Worm (Caenorhabditis elegans) whole organism, late embryonic: Measurements from ENCODE around the gene rcq-5.

Source experiments
- C08G9.2 ChIP-seq: sonication (generic microtip); optimal IDR thresholded peaks from 2 replicates; lab custom pipeline; 2016; ENCODE audit warnings: mild to moderate bottlenecking, missing genetic modification characterization, moderate library complexity, missing compliant biosample characterization
- C38D4.7 ChIP-seq: fragments of 200-800 bp; sonication (Bioruptor generic); optimal IDR thresholded peaks from 2 replicates; lab custom pipeline; 2018; ENCODE audit warnings: mild to moderate bottlenecking, missing genetic modification characterization, moderate library complexity, missing compliant biosample characterization
- Y22D7AL.16 ChIP-seq: sonication (generic microtip); optimal IDR thresholded peaks from 2 replicates; lab custom pipeline; 2016; ENCODE audit warnings: missing genetic modification characterization, missing compliant biosample characterization
- ama-1 ChIP-seq: fragments of 150-350 bp; optimal IDR thresholded peaks from 2 replicates; lab custom pipeline; 2014
- ceh-14 ChIP-seq: sonication (generic microtip); optimal IDR thresholded peaks from 2 replicates; lab custom pipeline; 2016; ENCODE audit warnings: missing genotype, missing genetic modification characterization, missing compliant biosample characterization
- ceh-18 ChIP-seq: sonication (generic microtip); optimal IDR thresholded peaks from 2 replicates; lab custom pipeline; 2016; ENCODE audit warnings: missing genetic modification characterization, missing compliant biosample characterization
- ceh-19 ChIP-seq: fragments of 200-800 bp; sonication (Bioruptor generic); optimal IDR thresholded peaks from 2 replicates; lab custom pipeline; 2018; ENCODE audit warnings: mild to moderate bottlenecking, missing genetic modification characterization, missing compliant biosample characterization
- ceh-2 ChIP-seq: sonication (generic microtip); optimal IDR thresholded peaks from 2 replicates; lab custom pipeline; 2016; ENCODE audit warnings: missing genotype, missing genetic modification characterization, missing compliant biosample characterization
- ceh-22 ChIP-seq: sonication (generic microtip); optimal IDR thresholded peaks from 2 replicates; lab custom pipeline; 2017; ENCODE audit warnings: missing biosample characterization, missing genetic modification characterization
- ceh-34 ChIP-seq: sonication (generic microtip); optimal IDR thresholded peaks from 2 replicates; lab custom pipeline; 2016; ENCODE audit warnings: mild to moderate bottlenecking, missing genetic modification characterization, missing compliant biosample characterization
- ceh-45 ChIP-seq: fragments of 200-800 bp; sonication (Bioruptor generic); IDR thresholded peaks from 2 replicates; pipeline ENCODE4 v1.3.6; 2022; ENCODE audit warnings: missing genetic modification reagents, missing genetic modification characterization, missing compliant biosample characterization
- che-1 ChIP-seq: sonication (generic microtip); optimal IDR thresholded peaks from 2 replicates; lab custom pipeline; 2016; ENCODE audit warnings: mild to moderate bottlenecking, missing genetic modification characterization, missing compliant biosample characterization
- elt-2 ChIP-seq: sonication (generic microtip); optimal IDR thresholded peaks from 2 replicates; lab custom pipeline; 2016; ENCODE audit warnings: missing genetic modification reagents, missing genetic modification characterization, missing compliant biosample characterization
- elt-4 ChIP-seq: sonication (generic microtip); optimal IDR thresholded peaks from 2 replicates; lab custom pipeline; 2016; ENCODE audit warnings: missing genetic modification characterization, missing compliant biosample characterization
- eyg-1 ChIP-seq: sonication (generic microtip); optimal IDR thresholded peaks from 2 replicates; lab custom pipeline; 2016; ENCODE audit warnings: missing genotype, missing genetic modification characterization, missing compliant biosample characterization
- fkh-6 ChIP-seq: sonication (generic microtip); optimal IDR thresholded peaks from 2 replicates; lab custom pipeline; 2016; ENCODE audit warnings: missing genetic modification characterization, missing compliant biosample characterization
- gmeb-2 ChIP-seq: sonication (generic microtip); optimal IDR thresholded peaks from 2 replicates; lab custom pipeline; 2016; ENCODE audit warnings: missing genetic modification characterization, inconsistent platforms, missing compliant biosample characterization
- lin-11 ChIP-seq: fragments of 200-800 bp; sonication (Bioruptor generic); optimal IDR thresholded peaks from 2 replicates; lab custom pipeline; 2018; ENCODE audit warnings: mild to moderate bottlenecking, missing genetic modification characterization, missing compliant biosample characterization
- nhr-11 ChIP-seq: fragments of 150-350 bp; optimal IDR thresholded peaks from 2 replicates; lab custom pipeline; 2014; ENCODE audit warnings: missing biosample characterization, missing genetic modification characterization
- nhr-232 ChIP-seq: sonication (generic microtip); optimal IDR thresholded peaks from 2 replicates; lab custom pipeline; 2016; ENCODE audit warnings: missing genetic modification characterization, missing compliant biosample characterization
- odd-2 ChIP-seq: sonication (generic microtip); optimal IDR thresholded peaks from 2 replicates; lab custom pipeline; 2017; ENCODE audit warnings: antibody characterized with exemption, mild to moderate bottlenecking, missing genetic modification characterization, missing compliant biosample characterization
- pat-9 ChIP-seq: fragments of 200-800 bp; sonication (Bioruptor generic); optimal IDR thresholded peaks from 2 replicates; lab custom pipeline; 2018; ENCODE audit warnings: mild to moderate bottlenecking, missing genetic modification characterization, moderate library complexity, missing compliant biosample characterization
- pha-4 ChIP-seq: fragments of 150-350 bp; optimal IDR thresholded peaks from 2 replicates; lab custom pipeline; 2018; ENCODE audit warnings: missing biosample characterization, missing genetic modification reagents, missing genetic modification characterization
- pqm-1 ChIP-seq: sonication (generic microtip); optimal IDR thresholded peaks from 2 replicates; lab custom pipeline; 2016; ENCODE audit warnings: missing genetic modification characterization, missing compliant biosample characterization
- ref-2 ChIP-seq: sonication (generic microtip); optimal IDR thresholded peaks from 2 replicates; lab custom pipeline; 2016; ENCODE audit warnings: missing genetic modification characterization, missing compliant biosample characterization
- rnt-1 ChIP-seq: sonication (generic microtip); optimal IDR thresholded peaks from 2 replicates; lab custom pipeline; 2016; ENCODE audit warnings: missing genetic modification characterization, missing compliant biosample characterization
- sox-2 ChIP-seq: fragments of 200-800 bp; sonication (Bioruptor generic); IDR thresholded peaks from 2 replicates; pipeline ENCODE4 v1.3.6; 2022; ENCODE audit warnings: missing genetic modification reagents, missing genetic modification characterization, missing compliant biosample characterization
- tbx-7 ChIP-seq: sonication (generic microtip); optimal IDR thresholded peaks from 2 replicates; lab custom pipeline; 2016; ENCODE audit warnings: missing genotype, missing genetic modification characterization, missing compliant biosample characterization
- unc-3 ChIP-seq, 2 experiments: fragments of 200-800 bp in 1 of 2; sonication (Bioruptor generic) in 1 of 2; sonication (generic microtip) in 1 of 2; conservative IDR thresholded peaks in 1 of 2; optimal IDR thresholded peaks in 1 of 2; 2 replicates each; pipeline versions ENCODE4 v1.3.6 to Lab custom; 2016 to 2022; ENCODE audit warnings: missing compliant biosample characterization in 2 of 2, missing genetic modification characterization in 2 of 2, missing genetic modification reagents in 1 of 2
- unc-42 ChIP-seq: sonication (generic microtip); optimal IDR thresholded peaks from 2 replicates; lab custom pipeline; 2016; ENCODE audit warnings: missing genotype, missing genetic modification characterization, missing compliant biosample characterization
- zip-5 ChIP-seq: sonication (generic microtip); optimal IDR thresholded peaks from 2 replicates; lab custom pipeline; 2016; ENCODE audit warnings: missing genetic modification characterization, missing compliant biosample characterization

rcq-5 gene

ce11 chrIII:4057894-4058293, at the start of gene rcq-5:
TSS of gene rcq-5 (minus strand) at chrIII:4057976.
- TF ChIP-seq ceh-14 (tag; lab: Kevin White, UChicago) = no peak
- peak; percentile 78 for TF ChIP-seq unc-42 (tag; lab: Kevin White, UChicago)

- TF ChIP-seq ama-1 (lab: Kevin White, UChicago) (no peak), unc-42 (tag; lab: Kevin White, UChicago) (peak; percentile 27)
These were observed 49.5 kb upstream of the rcq-5 start for ce11 chrIII:4107227-4107626.

ce11 chrIII:4106611-4107010, 48.8 kb upstream of the rcq-5 start:
- TF ChIP-seq che-1 = no peak
- no peak for TF ChIP-seq eyg-1 (tag; lab: Kevin White, UChicago)
- no peak for TF ChIP-seq C08G9.2
- TF ChIP-seq odd-2 (tag; lab: Kevin White, UChicago) = no peak
- TF ChIP-seq elt-2 = no peak
- no peak for TF ChIP-seq ceh-22
- TF ChIP-seq nhr-11 (tag; lab: Kevin White, UChicago) = no peak

ce11 chrIII:4103171-4103570, 45.4 kb upstream of the rcq-5 start:
- no peak for TF ChIP-seq pha-4 (tag; lab: Kevin White, UChicago)
- TF ChIP-seq unc-42 (tag; lab: Kevin White, UChicago) = peak; percentile 77
- no peak for TF ChIP-seq ceh-18 (tag; lab: Kevin White, UChicago)

DNA sequence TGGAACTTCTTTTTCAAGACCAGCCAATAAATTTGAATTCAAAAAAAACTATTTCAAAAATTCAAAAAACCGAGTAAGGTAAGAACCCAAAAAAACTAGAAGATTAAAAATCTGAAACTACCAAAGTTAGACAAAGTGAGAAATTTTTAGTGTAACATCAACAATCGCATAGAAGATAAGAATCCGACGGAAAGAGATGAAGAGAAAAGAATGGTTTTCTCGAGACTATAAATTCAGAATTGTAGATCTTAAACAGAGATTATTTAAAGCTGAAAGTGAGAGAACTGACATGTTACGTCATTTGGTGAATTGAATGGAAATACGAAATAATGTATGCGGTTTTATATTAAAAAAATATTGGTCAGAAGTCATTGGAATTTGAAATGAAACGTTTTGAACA, 44.3 kb upstream of the rcq-5 start:
- no peak for TF ChIP-seq ceh-34
- no peak for TF ChIP-seq nhr-11 (tag; lab: Kevin White, UChicago)
- no peak for TF ChIP-seq rnt-1 (tag; lab: Kevin White, UChicago)
- TF ChIP-seq ceh-22 = no peak
- TF ChIP-seq nhr-232 = no peak
- no peak for TF ChIP-seq ref-2 (tag; lab: Kevin White, UChicago)
- TF ChIP-seq tbx-7 (tag; lab: Kevin White, UChicago) = no peak
- no peak for TF ChIP-seq unc-3 (GFP tag; conservative IDR thresholded peaks at IDR 0.05; lab: Robert Waterston, UW)
- no peak for TF ChIP-seq unc-3 (tag; optimal IDR thresholded peaks at IDR 0.05; lab: Kevin White, UChicago)
- no peak for TF ChIP-seq odd-2 (tag; lab: Kevin White, UChicago)
- no peak for TF ChIP-seq pqm-1 (tag; lab: Kevin White, UChicago)
- no peak for TF ChIP-seq ama-1 (lab: Kevin White, UChicago)
- no peak for TF ChIP-seq ceh-45 (GFP tag; lab: Robert Waterston, UW)
- TF ChIP-seq gmeb-2 (tag; lab: Kevin White, UChicago) = no peak
- no peak for TF ChIP-seq fkh-6
- no peak for TF ChIP-seq pha-4 (tag; lab: Kevin White, UChicago)
- no peak for TF ChIP-seq lin-11

DNA sequence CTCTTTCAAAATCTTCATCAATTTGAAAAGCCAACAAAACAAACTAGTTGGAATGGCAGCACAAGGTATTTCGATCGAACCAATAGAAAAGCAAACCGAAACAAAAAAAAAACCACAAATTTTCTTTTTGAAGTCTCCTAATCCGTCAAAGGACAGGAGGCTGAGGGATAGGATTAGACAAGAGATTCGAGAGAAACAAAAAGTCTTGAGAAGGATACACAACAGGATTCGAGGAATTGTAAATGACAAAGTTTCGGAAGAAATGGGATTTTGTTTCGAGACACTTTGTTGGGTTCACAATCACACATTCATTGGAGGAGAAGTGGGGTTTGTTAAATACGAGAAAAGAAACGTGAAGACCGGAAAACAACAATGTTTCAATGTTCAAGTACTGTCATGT, 43.2 kb upstream of the rcq-5 start:
- no peak for TF ChIP-seq Y22D7AL.16 (tag; lab: Kevin White, UChicago)
- no peak for TF ChIP-seq C38D4.7
- TF ChIP-seq ceh-19 (GFP tag; lab: Kevin White, UChicago) = no peak
- no peak for TF ChIP-seq ceh-18 (tag; lab: Kevin White, UChicago)
- no peak for TF ChIP-seq ceh-2 (tag; lab: Kevin White, UChicago)
- TF ChIP-seq sox-2 (GFP tag; lab: Robert Waterston, UW) = no peak
- TF ChIP-seq pat-9 = no peak
- no peak for TF ChIP-seq unc-3 (GFP tag; conservative IDR thresholded peaks at IDR 0.05; lab: Robert Waterston, UW)
- TF ChIP-seq unc-3 (tag; optimal IDR thresholded peaks at IDR 0.05; lab: Kevin White, UChicago) = no peak
- TF ChIP-seq elt-4 = no peak
- TF ChIP-seq zip-5 (tag; lab: Kevin White, UChicago) = no peak
